Fruit fly (Drosophila melanogaster) whole organism, wandering third instar larva: Measurements from ENCODE around the gene CG7378.

ENCODE experiments used
- Hnf4 ChIP-seq: fragments of 200-800 bp; sonication (Bioruptor generic); optimal IDR thresholded peaks from 2 replicates; lab custom pipeline; 2016; ENCODE audit warnings: missing biosample characterization, mild to moderate bottlenecking, missing genetic modification characterization
- OdsH ChIP-seq: fragments of 200-800 bp; sonication (Bioruptor generic); optimal IDR thresholded peaks from 2 replicates; lab custom pipeline; 2016; ENCODE audit warnings: missing biosample characterization, mild to moderate bottlenecking, missing genetic modification characterization
- br ChIP-seq: fragments of 200-800 bp; sonication (Bioruptor generic); optimal IDR thresholded peaks from 2 replicates; lab custom pipeline; 2016; ENCODE audit warnings: missing biosample characterization, missing genetic modification characterization
- jim ChIP-seq: fragments of 175-275, 200-325 bp; sonication (Bioruptor generic); optimal IDR thresholded peaks from 2 replicates; lab custom pipeline; 2016; ENCODE audit warnings: missing biosample characterization, mild to moderate bottlenecking, missing genetic modification characterization
- sage ChIP-seq: fragments of 200-800 bp; sonication (Bioruptor generic); optimal IDR thresholded peaks from 2 replicates; lab custom pipeline; 2016; ENCODE audit warnings: missing biosample characterization, mild to moderate bottlenecking, missing genetic modification characterization

DNA sequence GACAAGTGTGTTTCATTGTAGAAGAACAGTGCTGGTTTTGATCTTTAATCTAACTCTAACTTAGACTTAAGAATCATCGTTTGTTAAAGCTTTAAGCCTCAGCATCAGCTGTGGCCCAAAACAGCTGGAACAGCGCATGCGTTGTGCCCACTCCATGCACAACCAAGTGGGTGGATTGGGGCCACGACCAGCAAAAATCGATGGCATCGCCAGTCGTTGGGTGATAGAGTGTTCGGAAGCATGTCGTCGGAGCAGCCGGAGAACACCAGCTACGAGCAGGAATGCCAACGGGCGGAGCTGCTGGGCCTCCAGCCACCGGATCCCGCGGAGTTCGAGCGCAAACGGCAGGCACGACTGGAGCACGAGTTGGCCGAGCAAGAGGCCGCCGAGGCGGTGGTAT, 40.1 kb upstream of the CG7378 start, which contains the start of gene CG32544:
- TF ChIP-seq OdsH = no peak
- no peak for TF ChIP-seq Hnf4
- no peak for TF ChIP-seq sage (GFP tag; lab: Kevin White, UChicago)
- no peak for TF ChIP-seq br
- no peak for TF ChIP-seq jim (GFP tag; lab: Kevin White, UChicago)
